Fruit fly (Drosophila melanogaster) whole organism, embryonic: ENCODE measurements around the gene FDY.

Source experiments
- Bteb2 ChIP-seq: fragments of 200-800 bp; sonication (Bioruptor generic); optimal IDR thresholded peaks from 2 replicates; lab custom pipeline; 2016; ENCODE audit warnings: missing biosample characterization, missing genetic modification characterization
- CG11504 ChIP-seq: fragments of 200-800 bp; sonication (Bioruptor generic); optimal IDR thresholded peaks from 3 replicates; lab custom pipeline; 2019; ENCODE audit warnings: missing biosample characterization, mild to moderate bottlenecking, missing genetic modification characterization, moderate library complexity
- Ets97D ChIP-seq: fragments of 200-800 bp; sonication (Bioruptor generic); optimal IDR thresholded peaks from 3 replicates; lab custom pipeline; 2016; ENCODE audit warnings: missing biosample characterization, missing genetic modification characterization
- Scr ChIP-seq: fragments of 200-800 bp; sonication (Bioruptor generic); IDR thresholded peaks from 2 replicates; pipeline ENCODE4 v1.3.6; 2022; ENCODE audit warnings: missing biosample characterization, missing genetic modification characterization; ENCODE audit not compliant: partially characterized antibody
- gcm2 ChIP-seq: fragments of 200-800 bp; sonication (Bioruptor generic); optimal IDR thresholded peaks from 2 replicates; lab custom pipeline; 2016; ENCODE audit warnings: missing biosample characterization, missing genetic modification characterization
- unpg ChIP-seq: fragments of 200-800 bp; sonication (Bioruptor generic); optimal IDR thresholded peaks from 3 replicates; lab custom pipeline; 2018; ENCODE audit warnings: missing biosample characterization, mild to moderate bottlenecking, missing genetic modification characterization, moderate library complexity

The FDY gene

DNA sequence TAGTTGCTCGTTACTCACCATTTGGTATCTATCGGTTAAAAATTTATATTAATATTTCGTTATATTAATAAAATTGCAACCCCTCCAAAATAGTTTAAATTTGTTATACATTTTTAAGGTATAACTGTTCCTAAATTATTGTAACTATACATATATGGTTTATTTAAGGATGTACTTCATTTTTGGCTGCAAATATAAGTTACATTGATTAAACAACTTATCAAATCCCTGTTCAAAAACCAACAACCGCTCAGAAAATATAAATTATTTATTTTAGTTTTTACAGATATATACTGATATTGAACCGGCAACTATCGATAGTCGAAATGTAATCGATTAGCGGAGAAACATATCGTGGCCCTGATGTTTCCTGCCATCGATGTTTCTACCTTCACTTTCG, at the start of gene FDY:
TSS of gene FDY (plus strand) at position 301 of the 400 bp plus-strand sequence.
- TF ChIP-seq CG11504 (tag; lab: Kevin White, UChicago) (no peak), Scr (GFP tag; lab: Robert Waterston, UW) (no peak), Ets97D (GFP tag; lab: Kevin White, UChicago) (peak; percentile 31), Bteb2 (GFP tag; lab: Kevin White, UChicago) (no peak), gcm2 (GFP tag; lab: Kevin White, UChicago) (no peak), unpg (GFP tag; lab: Kevin White, UChicago) (no peak)
- TF ChIP-seq, all 482 proteins: peak for 1
